Fruit fly (Drosophila melanogaster) whole organism, pupa: ENCODE results near the gene Zmynd10.

Source experiments
- CG10348 ChIP-seq: fragments of 200-800 bp; sonication (Bioruptor generic); IDR thresholded peaks from 2 replicates; pipeline ENCODE4 v1.3.6; 2022; ENCODE audit warnings: missing biosample characterization, missing genetic modification characterization
- CG12605 ChIP-seq: fragments of 200-800 bp; sonication (Bioruptor generic); IDR thresholded peaks from 2 replicates; pipeline ENCODE4 v1.3.6; 2022; ENCODE audit warnings: missing biosample characterization, missing genetic modification characterization
- CG13204 ChIP-seq: fragments of 200-800 bp; sonication (Bioruptor generic); optimal IDR thresholded peaks from 2 replicates; lab custom pipeline; 2018; ENCODE audit warnings: missing biosample characterization, mild to moderate bottlenecking, missing genetic modification characterization, moderate library complexity
- CG14655 ChIP-seq: fragments of 200-800 bp; sonication (Bioruptor generic); optimal IDR thresholded peaks from 3 replicates; lab custom pipeline; 2017; ENCODE audit warnings: mild to moderate bottlenecking, missing biosample characterization, missing genetic modification reagents, missing genetic modification characterization
- CG15710 ChIP-seq: fragments of 200-800 bp; sonication (Bioruptor generic); optimal IDR thresholded peaks from 2 replicates; lab custom pipeline; 2018; ENCODE audit warnings: missing biosample characterization, mild to moderate bottlenecking, missing genetic modification characterization, moderate library complexity
- CG17806 ChIP-seq: fragments of 200-800 bp; sonication (Bioruptor generic); optimal IDR thresholded peaks from 2 replicates; lab custom pipeline; 2018; ENCODE audit warnings: missing biosample characterization, mild to moderate bottlenecking, missing genetic modification characterization, moderate library complexity
- CG32121 ChIP-seq: fragments of 200-800 bp; sonication (Bioruptor generic); IDR thresholded peaks from 2 replicates; pipeline ENCODE4 v1.3.6; 2022; ENCODE audit warnings: missing biosample characterization, missing genetic modification characterization
- CG34367 ChIP-seq: fragments of 200-800 bp; sonication (Bioruptor generic); optimal IDR thresholded peaks from 2 replicates; lab custom pipeline; 2018; ENCODE audit warnings: missing biosample characterization, mild to moderate bottlenecking, missing genetic modification characterization
- CG4496 ChIP-seq: fragments of 200-800 bp; sonication (Bioruptor generic); IDR thresholded peaks from 3 replicates; pipeline ENCODE4 v1.3.6; 2022; ENCODE audit warnings: missing biosample characterization, missing genetic modification characterization
- CG8159 ChIP-seq: fragments of 200-800 bp; sonication (Bioruptor generic); optimal IDR thresholded peaks from 3 replicates; lab custom pipeline; 2018; ENCODE audit warnings: missing biosample characterization, mild to moderate bottlenecking, missing genetic modification characterization, moderate library complexity
- CG8301 ChIP-seq: fragments of 200-800 bp; sonication (Bioruptor generic); optimal IDR thresholded peaks from 2 replicates; lab custom pipeline; 2018; ENCODE audit warnings: missing biosample characterization, mild to moderate bottlenecking, missing genetic modification characterization
- CG9948 ChIP-seq: fragments of 200-800 bp; sonication (Bioruptor generic); optimal IDR thresholded peaks from 2 replicates; lab custom pipeline; 2018; ENCODE audit warnings: missing biosample characterization, mild to moderate bottlenecking, missing genetic modification characterization, moderate library complexity
- D1 ChIP-seq: fragments of 200-800 bp; sonication (Bioruptor generic); optimal IDR thresholded peaks from 2 replicates; lab custom pipeline; 2018; ENCODE audit warnings: missing biosample characterization, mild to moderate bottlenecking, missing genetic modification characterization, moderate library complexity
- EcR ChIP-seq: fragments of 200-800 bp; sonication (Bioruptor generic); optimal IDR thresholded peaks from 3 replicates; lab custom pipeline; 2019; ENCODE audit warnings: missing biosample characterization, missing genetic modification characterization, mild to moderate bottlenecking, moderate library complexity, missing genetic modification reagents
- Ets98B ChIP-seq: fragments of 200-800 bp; sonication (Bioruptor generic); IDR thresholded peaks from 2 replicates; pipeline ENCODE4 v1.3.6; 2022; ENCODE audit warnings: missing biosample characterization, missing genetic modification characterization
- Pif1A ChIP-seq: fragments of 200-800 bp; sonication (Bioruptor generic); optimal IDR thresholded peaks from 3 replicates; lab custom pipeline; 2016; ENCODE audit warnings: missing biosample characterization, missing genetic modification characterization
- Pif1B ChIP-seq: fragments of 200-800 bp; sonication (Bioruptor generic); optimal IDR thresholded peaks from 3 replicates; lab custom pipeline; 2016; ENCODE audit warnings: missing biosample characterization, missing genetic modification characterization
- Snoo ChIP-seq: fragments of 200-800 bp; sonication (Bioruptor generic); optimal IDR thresholded peaks from 3 replicates; lab custom pipeline; 2017; ENCODE audit warnings: missing biosample characterization, mild to moderate bottlenecking, missing genetic modification characterization, inconsistent platforms
- fd96Ca ChIP-seq: fragments of 200-800 bp; sonication (Bioruptor generic); IDR thresholded peaks from 3 replicates; pipeline ENCODE4 v1.3.6; 2022; ENCODE audit warnings: missing biosample characterization, missing genetic modification characterization
- gl ChIP-seq: fragments of 200-800 bp; sonication (Bioruptor generic); optimal IDR thresholded peaks from 2 replicates; lab custom pipeline; 2018; ENCODE audit warnings: missing biosample characterization, mild to moderate bottlenecking, missing genetic modification characterization
- rn ChIP-seq: fragments of 200-800 bp; sonication (Bioruptor generic); IDR thresholded peaks from 2 replicates; pipeline ENCODE4 v1.3.6; 2022; ENCODE audit warnings: missing biosample characterization, missing genetic modification characterization

The Zmynd10 gene

dm6 chr3L:13046758-13047157, 20.5 kb upstream of the Zmynd10 start, which contains the start of gene CG11279:
Gene CG11279 (plus strand): TSS chr3L:13046977.
- TF ChIP-seq CG8159 (tag; lab: Kevin White, UChicago) (no peak), CG4496 (GFP tag; lab: Robert Waterston, UW) (no peak), rn (no peak), Pif1A (GFP tag; lab: Kevin White, UChicago) (no peak), CG34367 (tag; lab: Kevin White, UChicago) (no peak), D1 (tag; lab: Kevin White, UChicago) (no peak), Snoo (tag; lab: Kevin White, UChicago) (no peak), gl (tag; lab: Kevin White, UChicago) (no peak), CG17806 (no peak), EcR (GFP tag; lab: Kevin White, UChicago) (no peak), CG15710 (no peak), CG13204 (GFP tag; lab: Kevin White, UChicago) (no peak), CG10348 (GFP tag; lab: Robert Waterston, UW) (no peak), Pif1B (GFP tag; lab: Kevin White, UChicago) (no peak), CG32121 (GFP tag; lab: Robert Waterston, UW) (no peak), Ets98B (GFP tag; lab: Robert Waterston, UW) (no peak)

dm6 chr3L:13044335-13044814, 18.1 kb upstream of the Zmynd10 start, which contains the start of gene Syx13:
Gene Syx13 (plus strand): TSS chr3L:13044434.
- TF ChIP-seq CG17806, result no peak
- TF ChIP-seq gl (tag; lab: Kevin White, UChicago), result peak; percentile 70
- peak; percentile 41; the same call in 1 of the 2 replicates for TF ChIP-seq CG32121 (GFP tag; lab: Robert Waterston, UW)
- peak; percentile 53 for TF ChIP-seq EcR (GFP tag; lab: Kevin White, UChicago)
- TF ChIP-seq Pif1A (GFP tag; lab: Kevin White, UChicago), result no peak
- TF ChIP-seq CG10348 (GFP tag; lab: Robert Waterston, UW), result no peak
- peak; percentile 8 for TF ChIP-seq CG15710
- TF ChIP-seq Snoo (tag; lab: Kevin White, UChicago), result peak; percentile 9
- no peak for TF ChIP-seq CG14655 (GFP tag; lab: Kevin White, UChicago)
- TF ChIP-seq CG34367 (tag; lab: Kevin White, UChicago), result no peak

- TF ChIP-seq CG4496 (GFP tag; lab: Robert Waterston, UW) (peak; percentile 92), EcR (GFP tag; lab: Kevin White, UChicago) (no peak), CG12605 (GFP tag; lab: Robert Waterston, UW) (peak; percentile 76), CG10348 (GFP tag; lab: Robert Waterston, UW) (no peak), CG34367 (tag; lab: Kevin White, UChicago) (peak; percentile 87), Pif1A (GFP tag; lab: Kevin White, UChicago) (peak; percentile 75), CG9948 (tag; lab: Kevin White, UChicago) (peak; percentile 36), gl (tag; lab: Kevin White, UChicago) (peak; percentile 86), CG32121 (GFP tag; lab: Robert Waterston, UW) (no peak; the same call in 1 of the 2 replicates), D1 (tag; lab: Kevin White, UChicago) (no peak), rn (0 out of 2 replicates have a peak, but pooled peaks have one; percentile 7), Snoo (tag; lab: Kevin White, UChicago) (peak; percentile 96), CG17806 (peak; percentile 47), Ets98B (GFP tag; lab: Robert Waterston, UW) (peak; percentile 72), CG14655 (GFP tag; lab: Kevin White, UChicago) (no peak), CG8159 (tag; lab: Kevin White, UChicago) (peak; percentile 62), CG15710 (peak; percentile 59), CG8301 (tag; lab: Kevin White, UChicago) (peak; percentile 51), Pif1B (GFP tag; lab: Kevin White, UChicago) (peak; percentile 53), fd96Ca (GFP tag; lab: Robert Waterston, UW) (no peak), CG13204 (GFP tag; lab: Kevin White, UChicago) (peak; percentile 92)
Observed at dm6 chr3L:13041292-13042067, 15.2 kb upstream of the Zmynd10 start, which contains the start of gene RpS4. Gene RpS4 (plus strand): TSS chr3L:13041756.

dm6 chr3L:13040849-13041248, 14.6 kb upstream of the Zmynd10 start:
- TF ChIP-seq CG8159 (tag; lab: Kevin White, UChicago), result no peak
- TF ChIP-seq CG32121 (GFP tag; lab: Robert Waterston, UW), result no peak
- TF ChIP-seq EcR (GFP tag; lab: Kevin White, UChicago), result no peak
- no peak for TF ChIP-seq CG15710
- TF ChIP-seq rn, result no peak
- no peak for TF ChIP-seq fd96Ca (GFP tag; lab: Robert Waterston, UW)
- TF ChIP-seq CG10348 (GFP tag; lab: Robert Waterston, UW), result no peak
- no peak for TF ChIP-seq CG8301 (tag; lab: Kevin White, UChicago)
- no peak for TF ChIP-seq CG9948 (tag; lab: Kevin White, UChicago)
- no peak for TF ChIP-seq D1 (tag; lab: Kevin White, UChicago)
- TF ChIP-seq CG14655 (GFP tag; lab: Kevin White, UChicago), result no peak
- TF ChIP-seq Snoo (tag; lab: Kevin White, UChicago), result no peak
- no peak for TF ChIP-seq CG13204 (GFP tag; lab: Kevin White, UChicago)
